Worm (Caenorhabditis elegans) whole organism, L4 larva: ENCODE results near the gene str-83.

Source experiments
- D1046.2 ChIP-seq: fragments of 200-800 bp; sonication (Bioruptor generic); IDR thresholded peaks from 2 replicates; pipeline ENCODE4 v1.3.6; 2022; ENCODE audit warnings: missing genetic modification characterization, missing compliant biosample characterization
- F10B5.3 ChIP-seq: sonication (generic microtip); optimal IDR thresholded peaks from 2 replicates; lab custom pipeline; 2016; ENCODE audit warnings: mild to moderate bottlenecking, missing genetic modification characterization, missing compliant biosample characterization
- T20F7.1 ChIP-seq: fragments of 200-800 bp; sonication (Bioruptor generic); optimal IDR thresholded peaks from 2 replicates; lab custom pipeline; 2018; ENCODE audit warnings: mild to moderate bottlenecking, missing genetic modification characterization, missing compliant biosample characterization
- T26A8.4 ChIP-seq: fragments of 200-800 bp; sonication (Bioruptor generic); IDR thresholded peaks from 2 replicates; pipeline ENCODE4 v1.3.6; 2022; ENCODE audit warnings: missing genetic modification characterization, missing compliant biosample characterization
- Y5F2A.4 ChIP-seq: fragments of 200-800 bp; sonication (Bioruptor generic); optimal IDR thresholded peaks from 2 replicates; lab custom pipeline; 2018; ENCODE audit warnings: mild to moderate bottlenecking, missing genetic modification characterization, missing compliant biosample characterization
- ZK337.2 ChIP-seq: fragments of 200-800 bp; sonication (Bioruptor generic); IDR thresholded peaks from 2 replicates; pipeline ENCODE4 v1.3.6; 2022; ENCODE audit warnings: missing genetic modification reagents, missing genetic modification characterization, missing compliant biosample characterization
- aly-2 ChIP-seq: sonication (generic microtip); optimal IDR thresholded peaks from 2 replicates; lab custom pipeline; 2018; ENCODE audit warnings: missing biosample characterization, missing genetic modification characterization
- arid-1 ChIP-seq: fragments of 200-800 bp; sonication (Bioruptor generic); conservative IDR thresholded peaks from 2 replicates; pipeline ENCODE4 v1.3.6; 2022; ENCODE audit warnings: missing genetic modification reagents, missing genetic modification characterization, missing compliant biosample characterization
- ceh-28 ChIP-seq: fragments of 150-350 bp; optimal IDR thresholded peaks from 2 replicates; lab custom pipeline; 2014; ENCODE audit warnings: missing biosample characterization, missing genetic modification reagents, missing genetic modification characterization
- ceh-32 ChIP-seq: sonication (generic microtip); optimal IDR thresholded peaks from 2 replicates; lab custom pipeline; 2016; ENCODE audit warnings: mild to moderate bottlenecking, missing genetic modification characterization, missing compliant biosample characterization; ENCODE audit not compliant: poor library complexity
- ceh-62 ChIP-seq: sonication (generic microtip); optimal IDR thresholded peaks from 2 replicates; lab custom pipeline; 2017; ENCODE audit warnings: missing biosample characterization, missing genetic modification characterization
- ceh-82 ChIP-seq: sonication (generic microtip); optimal IDR thresholded peaks from 2 replicates; lab custom pipeline; 2017; ENCODE audit warnings: missing biosample characterization, missing genetic modification characterization
- cey-2 ChIP-seq: sonication (generic microtip); optimal IDR thresholded peaks from 3 replicates; lab custom pipeline; 2017; ENCODE audit warnings: missing genetic modification characterization, mild to moderate bottlenecking, missing compliant biosample characterization, antibody characterized with exemption, borderline replicate concordance; ENCODE audit not compliant: insufficient read depth
- daf-16 ChIP-seq, 3 experiments: sonication (generic microtip); optimal IDR thresholded peaks; 2 replicates each; lab custom pipeline; 2016 to 2017; ENCODE audit warnings: missing genetic modification characterization in 3 of 3, missing genetic modification reagents in 3 of 3, mild to moderate bottlenecking in 2 of 3, missing compliant biosample characterization in 2 of 3, missing biosample characterization in 1 of 3, moderate library complexity in 1 of 3
- daf-8 ChIP-seq: fragments of 200-800 bp; sonication (Bioruptor generic); IDR thresholded peaks from 2 replicates; pipeline ENCODE4 v1.3.6; 2022; ENCODE audit warnings: missing genetic modification characterization, missing compliant biosample characterization
- dve-1 ChIP-seq: sonication (generic microtip); optimal IDR thresholded peaks from 2 replicates; lab custom pipeline; 2017; ENCODE audit warnings: antibody characterized with exemption, mild to moderate bottlenecking, missing genetic modification characterization, missing compliant biosample characterization; ENCODE audit not compliant: insufficient read depth
- hif-1 ChIP-seq, 2 experiments: sonication (generic microtip); optimal IDR thresholded peaks; 2 replicates each; lab custom pipeline; 2016 to 2017; ENCODE audit warnings: missing compliant biosample characterization in 2 of 2, missing genetic modification characterization in 2 of 2, missing genetic modification reagents in 2 of 2, missing genotype in 2 of 2, mild to moderate bottlenecking in 1 of 2
- lim-7 ChIP-seq: fragments of 200-800 bp; sonication (Bioruptor generic); IDR thresholded peaks from 2 replicates; pipeline ENCODE4 v1.3.6; 2022; ENCODE audit warnings: missing genetic modification characterization, missing compliant biosample characterization
- lin-15B ChIP-seq: fragments of 150-350 bp; sonication (generic microtip); optimal IDR thresholded peaks from 3 replicates; lab custom pipeline; 2014; ENCODE audit warnings: missing biosample characterization, missing genetic modification characterization
- lin-38 ChIP-seq: fragments of 200-800 bp; sonication (Bioruptor generic); IDR thresholded peaks from 2 replicates; pipeline ENCODE4 v1.3.6; 2022; ENCODE audit warnings: missing genetic modification reagents, missing genetic modification characterization, missing compliant biosample characterization
- mep-1 ChIP-seq: fragments of 150-350 bp; sonication (generic microtip); optimal IDR thresholded peaks from 3 replicates; lab custom pipeline; 2014; ENCODE audit warnings: missing biosample characterization, missing genetic modification characterization
- mes-2 ChIP-seq: sonication (generic microtip); optimal IDR thresholded peaks from 2 replicates; lab custom pipeline; 2016; ENCODE audit warnings: missing genotype, mild to moderate bottlenecking, missing genetic modification characterization, missing compliant biosample characterization; ENCODE audit not compliant: poor library complexity, severe bottlenecking
- nhr-102 ChIP-seq: sonication (generic microtip); optimal IDR thresholded peaks from 2 replicates; lab custom pipeline; 2016; ENCODE audit warnings: mild to moderate bottlenecking, missing genetic modification characterization, moderate library complexity, missing compliant biosample characterization
- nhr-11 ChIP-seq: fragments of 150-350 bp; optimal IDR thresholded peaks from 2 replicates; lab custom pipeline; 2014; ENCODE audit warnings: missing biosample characterization, missing genetic modification characterization
- nhr-25 ChIP-seq: sonication (generic microtip); optimal IDR thresholded peaks from 2 replicates; lab custom pipeline; 2017; ENCODE audit warnings: missing genetic modification characterization, mild to moderate bottlenecking, missing compliant biosample characterization, antibody characterized with exemption, moderate library complexity, borderline replicate concordance; ENCODE audit not compliant: insufficient read depth
- nhr-41 ChIP-seq: fragments of 200-800 bp; sonication (Bioruptor generic); IDR thresholded peaks from 2 replicates; pipeline ENCODE4 v1.3.6; 2022; ENCODE audit warnings: missing genetic modification reagents, missing genetic modification characterization, missing compliant biosample characterization
- nhr-6 ChIP-seq: fragments of 150-350 bp; optimal IDR thresholded peaks from 2 replicates; lab custom pipeline; 2014; ENCODE audit warnings: missing biosample characterization, missing genetic modification characterization
- nhr-76 ChIP-seq: fragments of 150-350 bp; optimal IDR thresholded peaks from 2 replicates; lab custom pipeline; 2014; ENCODE audit warnings: missing biosample characterization, missing genetic modification characterization
- nhr-77 ChIP-seq: fragments of 150-350 bp; optimal IDR thresholded peaks from 2 replicates; lab custom pipeline; 2014; ENCODE audit warnings: missing biosample characterization, missing genetic modification characterization
- php-3 ChIP-seq: fragments of 200-800 bp; sonication (Bioruptor generic); IDR thresholded peaks from 2 replicates; pipeline ENCODE4 v1.3.6; 2022; ENCODE audit warnings: missing genetic modification reagents, missing genetic modification characterization, missing compliant biosample characterization
- rbr-2 ChIP-seq: sonication (generic microtip); optimal IDR thresholded peaks from 2 replicates; lab custom pipeline; 2016; ENCODE audit warnings: missing genotype, missing genetic modification characterization, missing compliant biosample characterization
- sdz-12 ChIP-seq: fragments of 200-800 bp; sonication (Bioruptor generic); optimal IDR thresholded peaks from 2 replicates; lab custom pipeline; 2018; ENCODE audit warnings: mild to moderate bottlenecking, missing genetic modification characterization, missing compliant biosample characterization
- set-16 ChIP-seq: fragments of 200-800 bp; sonication (Bioruptor generic); IDR thresholded peaks from 2 replicates; pipeline ENCODE4 v1.3.6; 2022; ENCODE audit warnings: missing genetic modification reagents, missing genetic modification characterization, missing compliant biosample characterization
- skn-1 ChIP-seq: fragments of 150-350 bp; optimal IDR thresholded peaks from 2 replicates; lab custom pipeline; 2014; ENCODE audit warnings: missing biosample characterization, missing genetic modification characterization
- spr-1 ChIP-seq: sonication (generic microtip); optimal IDR thresholded peaks from 2 replicates; lab custom pipeline; 2016; ENCODE audit warnings: mild to moderate bottlenecking, missing genetic modification characterization, missing compliant biosample characterization
- tra-1 ChIP-seq: fragments of 200-800 bp; sonication (Bioruptor generic); IDR thresholded peaks from 2 replicates; pipeline ENCODE4 v1.3.6; 2022; ENCODE audit warnings: missing genetic modification reagents, missing genetic modification characterization, missing compliant biosample characterization
- unc-130 ChIP-seq: sonication (generic microtip); optimal IDR thresholded peaks from 2 replicates; lab custom pipeline; 2016; ENCODE audit warnings: missing genetic modification reagents, missing genetic modification characterization, missing compliant biosample characterization
- unc-62 ChIP-seq, 3 experiments: fragments of 150-350 bp in 1 of 3; sonication (generic microtip); optimal IDR thresholded peaks in 2 of 3; peaks in 1 of 3; 1 replicate in 1 of 3; 2 replicates in 2 of 3; lab custom pipeline; 2014 to 2017; ENCODE audit warnings: missing biosample characterization in 3 of 3, missing genetic modification characterization in 3 of 3, missing genetic modification reagents in 3 of 3, missing genotype in 1 of 3
- zag-1 ChIP-seq: fragments of 150-350 bp; optimal IDR thresholded peaks from 2 replicates; lab custom pipeline; 2014; ENCODE audit warnings: missing biosample characterization, missing genetic modification characterization
- zfp-3 ChIP-seq: fragments of 200-800 bp; sonication (Bioruptor generic); conservative IDR thresholded peaks from 2 replicates; pipeline ENCODE4 v1.3.6; 2022; ENCODE audit warnings: missing genetic modification reagents, missing genetic modification characterization, missing compliant biosample characterization
- zip-11 ChIP-seq: fragments of 200-800 bp; sonication (Bioruptor generic); IDR thresholded peaks from 2 replicates; pipeline ENCODE4 v1.3.6; 2022; ENCODE audit warnings: missing genetic modification characterization, missing compliant biosample characterization
- ztf-7 ChIP-seq: fragments of 150-350 bp; optimal IDR thresholded peaks from 2 replicates; lab custom pipeline; 2014; ENCODE audit warnings: missing biosample characterization, missing genetic modification characterization

Gene str-83

ce11 chrV:4016780-4017179 lies 39.7 kb downstream of the str-83 start, which contains the start of gene srw-89:
Gene srw-89 (plus strand): TSS chrV:4017080.
- no peak for TF ChIP-seq Y5F2A.4 (GFP tag; lab: Kevin White, UChicago)
- TF ChIP-seq ceh-32 (tag; lab: Kevin White, UChicago) = no peak
- no peak for TF ChIP-seq T26A8.4 (GFP tag; lab: Robert Waterston, UW)
- TF ChIP-seq hif-1 (tag; optimal IDR thresholded peaks at IDR 0.05; lab: Kevin White, UChicago) = no peak
- no peak for TF ChIP-seq spr-1
- no peak for TF ChIP-seq nhr-6 (tag; lab: Kevin White, UChicago)
- TF ChIP-seq nhr-76 (tag; lab: Kevin White, UChicago) = no peak
- TF ChIP-seq lim-7 = no peak
- no peak for TF ChIP-seq lin-15B (tag; lab: Kevin White, UChicago)
- no peak for TF ChIP-seq zag-1
- TF ChIP-seq T20F7.1 (GFP tag; lab: Kevin White, UChicago) = no peak
- no peak for TF ChIP-seq aly-2 (tag; lab: Kevin White, UChicago)
- no peak for TF ChIP-seq nhr-77 (tag; lab: Kevin White, UChicago)
- TF ChIP-seq ceh-28 (tag; lab: Kevin White, UChicago) = no peak

- peak in 1 of 2 experiments; percentile 80 for TF ChIP-seq unc-62 (GFP tag; optimal IDR thresholded peaks at IDR 0.05 in 1 of 2; lab: Kevin White, UChicago)
- no peak for TF ChIP-seq unc-62 (tag; optimal IDR thresholded peaks at IDR 0.05; lab: Kevin White, UChicago)
- no peak for TF ChIP-seq unc-130
- TF ChIP-seq, all 104 proteins: peak for 1
Measured at ce11 chrV:4018591-4018990, 41.5 kb downstream of the str-83 start.

- TF ChIP-seq F10B5.3 (tag; lab: Kevin White, UChicago) (no peak), daf-16 (GFP tag; optimal IDR thresholded peaks at IDR 0.05; lab: Kevin White, UChicago) (no peak), daf-16 (tag; optimal IDR thresholded peaks at IDR 0.05; lab: Kevin White, UChicago) (no peak), zfp-3 (no peak), D1046.2 (GFP tag; lab: Robert Waterston, UW) (no peak), ztf-7 (tag; lab: Kevin White, UChicago) (no peak), arid-1 (no peak), mes-2 (tag; lab: Kevin White, UChicago) (no peak), sdz-12 (GFP tag; lab: Kevin White, UChicago) (no peak), mep-1 (no peak), set-16 (no peak), php-3 (no peak), skn-1 (no peak), spr-1 (no peak), unc-62 (GFP tag; optimal IDR thresholded peaks at IDR 0.05 in 1 of 2; lab: Kevin White, UChicago) (no peak), unc-62 (tag; optimal IDR thresholded peaks at IDR 0.05; lab: Kevin White, UChicago) (no peak), ceh-62 (tag; lab: Kevin White, UChicago) (no peak), cey-2 (tag; lab: Kevin White, UChicago) (no peak), daf-8 (GFP tag; lab: Robert Waterston, UW) (no peak), ZK337.2 (GFP tag; lab: Robert Waterston, UW) (no peak), unc-130 (no peak), tra-1 (GFP tag; lab: Robert Waterston, UW) (no peak)
Measured at ce11 chrV:4019188-4019587, 42.1 kb downstream of the str-83 start, which contains the start of gene K09D9.3. Gene K09D9.3 (plus strand): TSS chrV:4019488.

ce11 chrV:4021776-4022175 lies 44.7 kb downstream of the str-83 start, which contains the start of gene K09D9.14:
Gene K09D9.14 (minus strand): TSS chrV:4021876.
- TF ChIP-seq php-3 (no peak), rbr-2 (tag; lab: Kevin White, UChicago) (no peak), zip-11 (GFP tag; lab: Robert Waterston, UW) (no peak), nhr-11 (tag; lab: Kevin White, UChicago) (no peak), nhr-77 (tag; lab: Kevin White, UChicago) (no peak), nhr-102 (tag; lab: Kevin White, UChicago) (no peak), lin-38 (GFP tag; lab: Robert Waterston, UW) (no peak), nhr-41 (GFP tag; lab: Robert Waterston, UW) (no peak), dve-1 (tag; lab: Kevin White, UChicago) (no peak), ceh-82 (tag; lab: Kevin White, UChicago) (no peak), nhr-25 (tag; lab: Kevin White, UChicago) (no peak), unc-130 (no peak), hif-1 (tag; optimal IDR thresholded peaks at IDR 0.05; lab: Kevin White, UChicago) (no peak), ceh-32 (tag; lab: Kevin White, UChicago) (no peak)
